Worm (Caenorhabditis elegans): ENCODE measurements around the gene C30F2.2.
A peak's percentile ranks its signal among the peaks of the same experiment; 100 is the strongest.

Gene C30F2.2

ce11 chrX:16041808-16042207 lies 43.2 kb downstream of the C30F2.2 start:
- TF ChIP-seq tab-1 (GFP tag; IDR thresholded peaks at IDR 0.05) (no peak), cog-1 (tag; optimal IDR thresholded peaks at IDR 0.05) (no peak), ztf-29 (GFP tag; IDR thresholded peaks at IDR 0.05) (no peak), med-1 (GFP tag; optimal IDR thresholded peaks at IDR 0.05; ENCODE audit: insufficient read depth) (no peak), T22C8.4 (GFP tag; IDR thresholded peaks at IDR 0.05) (no peak), klf-2 (GFP tag; conservative IDR thresholded peaks at IDR 0.05) (no peak), ref-1 (GFP tag; conservative IDR thresholded peaks at IDR 0.05) (no peak), flt-1 (GFP tag; IDR thresholded peaks at IDR 0.05) (no peak), ztf-23 (GFP tag; IDR thresholded peaks at IDR 0.05) (no peak)

- TF ChIP-seq ref-1 (GFP tag; conservative IDR thresholded peaks at IDR 0.05) = no peak
- TF ChIP-seq med-1 (GFP tag; optimal IDR thresholded peaks at IDR 0.05; ENCODE audit: insufficient read depth) = no peak
- no peak for TF ChIP-seq T22C8.4 (GFP tag; IDR thresholded peaks at IDR 0.05)
- TF ChIP-seq ztf-23 (GFP tag; IDR thresholded peaks at IDR 0.05) = peak; percentile 65; the same call in 1 of the 2 replicates
- TF ChIP-seq cog-1 (tag; optimal IDR thresholded peaks at IDR 0.05) = no peak
Observed at ce11 chrX:16040207-16040716, 44.8 kb downstream of the C30F2.2 start, which contains the start of gene B0395.3. Gene B0395.3, minus strand, starts transcription at chrX:16040257.

- no peak for TF ChIP-seq ztf-29 (GFP tag; IDR thresholded peaks at IDR 0.05)
- no peak for TF ChIP-seq cog-1 (tag; optimal IDR thresholded peaks at IDR 0.05)
- TF ChIP-seq T22C8.4 (GFP tag; IDR thresholded peaks at IDR 0.05) = no peak
- no peak for TF ChIP-seq flt-1 (GFP tag; IDR thresholded peaks at IDR 0.05)
- TF ChIP-seq ztf-23 (GFP tag; IDR thresholded peaks at IDR 0.05) = no peak
- no peak for TF ChIP-seq klf-2 (GFP tag; conservative IDR thresholded peaks at IDR 0.05)
- TF ChIP-seq med-1 (GFP tag; optimal IDR thresholded peaks at IDR 0.05; ENCODE audit: insufficient read depth) = no peak
Observed at ce11 chrX:16039173-16039572, 45.8 kb downstream of the C30F2.2 start.

DNA sequence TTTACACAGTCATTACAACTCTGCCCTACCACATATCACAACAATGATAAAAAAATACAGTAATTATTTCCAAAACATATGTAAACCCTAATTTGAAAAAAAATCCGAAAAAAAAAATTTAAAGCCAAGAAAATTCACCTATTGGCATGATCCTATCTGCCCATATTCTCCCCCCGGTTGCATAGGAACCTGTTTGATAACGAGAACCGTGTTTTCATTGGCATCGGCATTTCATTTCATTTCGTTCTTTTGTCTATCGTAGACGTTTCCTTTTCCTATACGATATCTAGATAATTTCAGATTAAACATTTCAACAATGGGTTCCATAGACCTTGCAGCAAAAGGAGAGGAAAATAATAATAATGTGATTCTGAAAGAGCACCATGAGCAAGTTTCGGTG lies 54.5 kb downstream of the C30F2.2 start, which contains the start of gene mboa-1:
mboa-1 (plus strand) TSS at position 301 of the 400 bp plus-strand sequence.
- TF ChIP-seq ztf-23 (GFP tag; IDR thresholded peaks at IDR 0.05) (no peak), cog-1 (tag; optimal IDR thresholded peaks at IDR 0.05) (no peak), klf-2 (GFP tag; conservative IDR thresholded peaks at IDR 0.05) (no peak), T22C8.4 (GFP tag; IDR thresholded peaks at IDR 0.05) (no peak), ztf-29 (GFP tag; IDR thresholded peaks at IDR 0.05) (no peak), flt-1 (GFP tag; IDR thresholded peaks at IDR 0.05) (no peak), tab-1 (GFP tag; IDR thresholded peaks at IDR 0.05) (no peak), ref-1 (GFP tag; conservative IDR thresholded peaks at IDR 0.05) (no peak), med-1 (GFP tag; optimal IDR thresholded peaks at IDR 0.05; ENCODE audit: insufficient read depth) (no peak)

DNA sequence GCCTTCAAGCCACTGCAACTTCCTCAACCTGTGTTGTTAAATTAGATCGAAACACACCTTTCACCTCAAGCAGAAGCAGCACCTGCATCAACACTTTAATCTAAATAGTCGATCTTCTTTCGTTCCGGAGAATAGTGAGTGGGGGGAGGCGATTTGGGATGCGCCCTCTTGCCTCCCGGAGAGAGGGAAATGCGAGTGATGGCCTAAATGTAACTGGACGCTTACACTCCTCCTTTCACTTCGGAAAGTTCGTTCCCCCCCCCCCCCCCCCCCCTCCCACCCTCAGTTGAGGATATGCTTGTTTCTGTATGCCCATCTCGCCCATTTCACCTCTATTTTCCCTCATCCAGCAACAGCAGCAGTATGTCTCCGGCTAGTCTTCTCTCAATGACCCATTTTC lies 56.0 kb downstream of the C30F2.2 start:
- TF ChIP-seq klf-2 (GFP tag; conservative IDR thresholded peaks at IDR 0.05) = no peak
- no peak for TF ChIP-seq flt-1 (GFP tag; IDR thresholded peaks at IDR 0.05)
- no peak for TF ChIP-seq cog-1 (tag; optimal IDR thresholded peaks at IDR 0.05)
- TF ChIP-seq T22C8.4 (GFP tag; IDR thresholded peaks at IDR 0.05) = no peak
- no peak for TF ChIP-seq ztf-29 (GFP tag; IDR thresholded peaks at IDR 0.05)
- TF ChIP-seq tab-1 (GFP tag; IDR thresholded peaks at IDR 0.05) = no peak
